Fruit fly (Drosophila melanogaster): ENCODE results near the gene Hers.

Hers gene

dm6 chrX:19875629-19876028, 9.7 kb downstream of the Hers start:
- TF ChIP-seq woc (GFP tag; optimal IDR thresholded peaks at IDR 0.05) (no peak), lola (GFP tag; optimal IDR thresholded peaks at IDR 0.05) (no peak), sage (GFP tag; optimal IDR thresholded peaks at IDR 0.05) (no peak), HLH106 (tag; optimal IDR thresholded peaks at IDR 0.05) (no peak), h (GFP tag; optimal IDR thresholded peaks at IDR 0.05) (no peak), jim (GFP tag; optimal IDR thresholded peaks at IDR 0.05) (no peak), Mio (GFP tag; optimal IDR thresholded peaks at IDR 0.05) (no peak), Vsx2 (GFP tag; optimal IDR thresholded peaks at IDR 0.05; ENCODE audit: partially characterized antibody) (no peak), Dfd (GFP tag; optimal IDR thresholded peaks at IDR 0.05) (no peak), pan (optimal IDR thresholded peaks at IDR 0.05) (no peak), Abd-B (GFP tag; optimal IDR thresholded peaks at IDR 0.05) (no peak), Jra (GFP tag; optimal IDR thresholded peaks at IDR 0.05) (no peak), br (GFP tag; optimal IDR thresholded peaks at IDR 0.05) (no peak)

dm6 chrX:19876836-19877468, 11.0 kb downstream of the Hers start:
- TF ChIP-seq dsf (GFP tag; optimal IDR thresholded peaks at IDR 0.05; ENCODE audit: borderline replicate concordance) (no peak), woc (GFP tag; optimal IDR thresholded peaks at IDR 0.05) (peak; percentile 66), Abd-B (GFP tag; optimal IDR thresholded peaks at IDR 0.05) (no peak), dl (GFP tag; optimal IDR thresholded peaks at IDR 0.05; ENCODE audit: insufficient read depth in 1 of 2, partially characterized antibody in 2 of 2) (peak; percentile 57 to 75), GATAd (GFP tag; optimal IDR thresholded peaks at IDR 0.05) (no peak), OdsH (GFP tag; optimal IDR thresholded peaks at IDR 0.05) (peak; percentile 74), Dif (GFP tag; optimal IDR thresholded peaks at IDR 0.05; ENCODE audit: partially characterized antibody) (peak; percentile 69), Jra (GFP tag; optimal IDR thresholded peaks at IDR 0.05) (no peak), Hnf4 (GFP tag; optimal IDR thresholded peaks at IDR 0.05) (peak; percentile 17), CG9705 (GFP tag; optimal IDR thresholded peaks at IDR 0.05) (peak; percentile 15), br (GFP tag; optimal IDR thresholded peaks at IDR 0.05) (peak; percentile 54), foxo (GFP tag; optimal IDR thresholded peaks at IDR 0.05) (peak in 1 of 2 experiments; percentile 81), Sp1 (GFP tag; optimal IDR thresholded peaks at IDR 0.05) (peak; percentile 65), rgr (GFP tag; optimal IDR thresholded peaks at IDR 0.05) (peak; percentile 72), fru (GFP tag; optimal IDR thresholded peaks at IDR 0.05) (peak; percentile 81), psq (GFP tag; optimal IDR thresholded peaks at IDR 0.05) (peak; percentile 78), Vsx2 (GFP tag; optimal IDR thresholded peaks at IDR 0.05; ENCODE audit: partially characterized antibody) (peak; percentile 10), tai (GFP tag; optimal IDR thresholded peaks at IDR 0.05) (no peak), HLH106 (tag; optimal IDR thresholded peaks at IDR 0.05) (peak; percentile 74), h (GFP tag; optimal IDR thresholded peaks at IDR 0.05) (peak; percentile 66), ey (GFP tag; optimal IDR thresholded peaks at IDR 0.05) (peak; percentile 70), dmrt93B (GFP tag; optimal IDR thresholded peaks at IDR 0.05) (peak; percentile 71)

DNA sequence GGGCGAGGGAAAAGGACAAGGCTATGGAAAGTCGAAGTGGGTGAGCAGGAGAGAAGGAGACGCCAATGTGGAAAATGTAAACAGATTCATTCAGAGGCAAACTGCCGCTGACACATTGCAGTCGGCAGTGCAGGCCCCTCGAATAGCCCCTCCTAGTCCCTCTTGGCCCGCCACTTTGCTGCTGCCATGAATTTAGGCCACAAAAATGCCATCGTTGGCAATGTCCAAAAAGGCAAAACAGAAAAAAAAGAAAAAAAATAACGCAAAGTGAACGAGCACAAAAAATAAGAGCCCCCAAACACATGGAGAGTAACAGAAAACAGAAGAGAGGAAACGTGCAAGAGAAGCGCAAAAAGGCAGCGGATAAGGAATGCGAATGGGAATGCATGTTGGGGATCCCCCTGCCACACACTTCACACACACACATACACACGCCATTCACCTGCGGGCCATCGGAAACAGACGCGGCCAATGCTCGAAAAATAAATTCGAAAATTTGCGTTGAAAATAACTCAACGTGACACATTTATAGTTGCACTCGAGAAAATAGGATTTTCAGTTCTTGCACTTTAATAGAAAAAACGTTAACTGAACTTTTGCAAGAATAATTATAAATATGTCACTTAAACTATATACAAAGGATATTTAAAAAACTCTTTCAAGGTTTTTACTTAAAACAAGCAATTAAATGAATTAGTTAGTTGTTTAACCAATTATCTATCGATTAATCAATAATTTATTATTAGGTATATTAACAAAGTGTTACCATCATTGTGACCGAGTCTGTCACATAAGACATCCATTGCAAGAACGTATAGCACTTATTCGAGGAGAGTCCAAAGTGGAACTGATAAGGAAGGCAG, 12.6 kb downstream of the Hers start:
- TF ChIP-seq foxo (GFP tag; optimal IDR thresholded peaks at IDR 0.05) (peak in 1 of 2 experiments; percentile 50), CrebA (GFP tag; optimal IDR thresholded peaks at IDR 0.05; ENCODE audit: borderline replicate concordance) (no peak), sage (GFP tag; optimal IDR thresholded peaks at IDR 0.05) (no peak), rgr (GFP tag; optimal IDR thresholded peaks at IDR 0.05) (peak; percentile 25), Jra (GFP tag; optimal IDR thresholded peaks at IDR 0.05) (no peak), HLH106 (tag; optimal IDR thresholded peaks at IDR 0.05) (peak; percentile 6), Rel (GFP tag; optimal IDR thresholded peaks at IDR 0.05) (no peak), Rel (tag; optimal IDR thresholded peaks at IDR 0.05) (peak; percentile 94), Hr78 (GFP tag; optimal IDR thresholded peaks at IDR 0.05) (no peak), Hnf4 (GFP tag; optimal IDR thresholded peaks at IDR 0.05) (peak; percentile 11), Mio (GFP tag; optimal IDR thresholded peaks at IDR 0.05) (no peak), jim (GFP tag; optimal IDR thresholded peaks at IDR 0.05) (no peak), Myc (optimal IDR thresholded peaks at IDR 0.05) (no peak), Sp1 (GFP tag; optimal IDR thresholded peaks at IDR 0.05) (peak; percentile 12), sv (GFP tag; optimal IDR thresholded peaks at IDR 0.05) (no peak), Dif (GFP tag; optimal IDR thresholded peaks at IDR 0.05; ENCODE audit: partially characterized antibody) (peak; percentile 23), CG32264 (GFP tag; optimal IDR thresholded peaks at IDR 0.05) (no peak), dmrt93B (GFP tag; optimal IDR thresholded peaks at IDR 0.05) (no peak), woc (GFP tag; optimal IDR thresholded peaks at IDR 0.05) (peak; percentile 27), tai (GFP tag; optimal IDR thresholded peaks at IDR 0.05) (no peak), lola (GFP tag; optimal IDR thresholded peaks at IDR 0.05) (no peak), CG9705 (GFP tag; optimal IDR thresholded peaks at IDR 0.05) (no peak), N (GFP tag; optimal IDR thresholded peaks at IDR 0.05) (no peak), dl (GFP tag; optimal IDR thresholded peaks at IDR 0.05; ENCODE audit: insufficient read depth in 1 of 2, partially characterized antibody in 2 of 2) (no peak), pan (optimal IDR thresholded peaks at IDR 0.05) (no peak), h (GFP tag; optimal IDR thresholded peaks at IDR 0.05) (peak; percentile 38), usp (GFP tag; optimal IDR thresholded peaks at IDR 0.05) (no peak), OdsH (GFP tag; optimal IDR thresholded peaks at IDR 0.05) (peak; percentile 62), ey (GFP tag; optimal IDR thresholded peaks at IDR 0.05) (peak; percentile 42), br (GFP tag; optimal IDR thresholded peaks at IDR 0.05) (peak; percentile 12), fru (GFP tag; optimal IDR thresholded peaks at IDR 0.05) (peak; percentile 67), brk (GFP tag; optimal IDR thresholded peaks at IDR 0.05) (peak; percentile 13), Dfd (GFP tag; optimal IDR thresholded peaks at IDR 0.05) (no peak), Vsx2 (GFP tag; optimal IDR thresholded peaks at IDR 0.05; ENCODE audit: partially characterized antibody) (no peak), psq (GFP tag; optimal IDR thresholded peaks at IDR 0.05) (peak; percentile 49), dsf (GFP tag; optimal IDR thresholded peaks at IDR 0.05; ENCODE audit: borderline replicate concordance) (no peak), GATAd (GFP tag; optimal IDR thresholded peaks at IDR 0.05) (no peak)
